Worm (Caenorhabditis elegans): ENCODE measurements around the gene ptp-3.

Gene ptp-3

ce11 chrII:10930678-10931650 lies 44.4 kb upstream of the ptp-3 start (continued):
- TF ChIP-seq ceh-58 (GFP tag; IDR thresholded peaks at IDR 0.05) = no peak
- no peak for TF ChIP-seq mes-4 (tag; optimal IDR thresholded peaks at IDR 0.05)
- TF ChIP-seq egl-18 (GFP tag; IDR thresholded peaks at IDR 0.05) = 0 out of 2 replicates have a peak, but pooled peaks have one; percentile 64
- TF ChIP-seq madf-3 (GFP tag; IDR thresholded peaks at IDR 0.05) = 0 out of 2 replicates have a peak, but pooled peaks have one; percentile 57

ce11 chrII:10932305-10932704 lies 43.0 kb upstream of the ptp-3 start:
- TF ChIP-seq attf-5 (GFP tag; optimal IDR thresholded peaks at IDR 0.05) (no peak), F22D6.2 (tag; optimal IDR thresholded peaks at IDR 0.05) (no peak), ekl-4 (GFP tag; IDR thresholded peaks at IDR 0.05) (peak; percentile 53; the same call in 1 of the 2 replicates), zim-3 (tag; optimal IDR thresholded peaks at IDR 0.05) (no peak), madf-6 (GFP tag; IDR thresholded peaks at IDR 0.05) (peak; percentile 53), Y79H2A.3 (GFP tag; conservative IDR thresholded peaks at IDR 0.05) (peak; percentile 92), madf-8 (GFP tag; conservative IDR thresholded peaks at IDR 0.05) (peak; percentile 9; the same call in 1 of the 2 replicates), dox-1 (GFP tag; IDR thresholded peaks at IDR 0.05) (0 out of 2 replicates have a peak, but pooled peaks have one; percentile 16), Y53G8AR.9 (GFP tag; conservative IDR thresholded peaks at IDR 0.05) (peak; percentile 20; the same call in 1 of the 2 replicates), xnd-1 (tag; optimal IDR thresholded peaks at IDR 0.05) (peak; percentile 19), rcor-1 (GFP tag; IDR thresholded peaks at IDR 0.05) (peak; percentile 13; the same call in 1 of the 2 replicates)

DNA sequence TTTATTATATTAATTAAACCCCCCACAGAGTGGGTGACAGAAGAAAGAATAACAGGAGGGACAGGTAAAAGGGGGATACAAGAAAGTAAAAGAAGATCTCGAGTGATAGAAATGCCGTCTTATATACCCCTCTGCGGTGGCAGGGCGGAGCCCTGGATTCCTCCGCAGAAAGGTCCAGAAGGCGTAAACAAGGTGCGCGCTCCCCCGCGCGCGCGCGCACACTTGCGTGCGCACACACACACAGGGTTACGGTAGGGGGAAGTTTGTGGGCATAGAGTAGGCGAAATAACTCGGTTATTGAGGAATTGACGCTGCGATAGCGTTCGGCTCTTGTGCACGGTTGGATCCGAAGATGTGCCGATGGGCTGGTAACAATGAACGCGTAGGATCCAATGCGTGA lies 42.6 kb upstream of the ptp-3 start:
- peak; percentile 98 for TF ChIP-seq egrh-3 (GFP tag; IDR thresholded peaks at IDR 0.05)
- TF ChIP-seq ceh-91 (GFP tag; IDR thresholded peaks at IDR 0.05) = peak; percentile 35; the same call in 1 of the 2 replicates
- TF ChIP-seq hsf-1 (GFP tag; IDR thresholded peaks at IDR 0.05) = peak; percentile 91
- peak; percentile 49 for TF ChIP-seq F33H1.4 (GFP tag; IDR thresholded peaks at IDR 0.05)
- TF ChIP-seq F37B4.10 (GFP tag; IDR thresholded peaks at IDR 0.05) = 0 out of 2 replicates have a peak, but pooled peaks have one; percentile 70
- TF ChIP-seq ceh-40 (GFP tag; IDR thresholded peaks at IDR 0.05) = 0 out of 2 replicates have a peak, but pooled peaks have one; percentile 13
- peak; percentile 78; the same call in 1 of the 2 replicates for TF ChIP-seq madf-3 (GFP tag; IDR thresholded peaks at IDR 0.05)
- peak; percentile 64 for TF ChIP-seq madf-6 (GFP tag; IDR thresholded peaks at IDR 0.05)
- 0 out of 2 replicates have a peak, but pooled peaks have one; percentile 58 for TF ChIP-seq ztf-28 (GFP tag; IDR thresholded peaks at IDR 0.05)
- peak; percentile 45; the same call in 1 of the 2 replicates for TF ChIP-seq mcd-1 (GFP tag; IDR thresholded peaks at IDR 0.05)
- TF ChIP-seq madf-8 (GFP tag; conservative IDR thresholded peaks at IDR 0.05) = peak; percentile 57
- TF ChIP-seq ceh-100 (GFP tag; IDR thresholded peaks at IDR 0.05) = peak; percentile 22; the same call in 1 of the 2 replicates
- peak; percentile 52; the same call in 1 of the 2 replicates for TF ChIP-seq dox-1 (GFP tag; IDR thresholded peaks at IDR 0.05)

- TF ChIP-seq C06A6.2 (GFP tag; conservative IDR thresholded peaks at IDR 0.05) (no peak), ceh-40 (GFP tag; IDR thresholded peaks at IDR 0.05) (no peak), lin-26 (GFP tag; IDR thresholded peaks at IDR 0.05) (peak; percentile 65; the same call in 1 of the 2 replicates), F37B4.10 (GFP tag; IDR thresholded peaks at IDR 0.05) (0 out of 2 replicates have a peak, but pooled peaks have one; percentile 12), dpff-1 (tag; optimal IDR thresholded peaks at IDR 0.05) (peak; percentile 56), aptf-3 (GFP tag; IDR thresholded peaks at IDR 0.05) (no peak), lsy-27 (tag; optimal IDR thresholded peaks at IDR 0.05; ENCODE audit: borderline replicate concordance, insufficient read depth) (no peak), zim-3 (tag; optimal IDR thresholded peaks at IDR 0.05) (no peak), F23B12.7 (tag; optimal IDR thresholded peaks at IDR 0.05; ENCODE audit: insufficient read depth) (no peak), F52B5.7 (tag; optimal IDR thresholded peaks at IDR 0.05) (peak; percentile 3), hlh-26 (GFP tag; conservative IDR thresholded peaks at IDR 0.05) (no peak), attf-5 (GFP tag; optimal IDR thresholded peaks at IDR 0.05) (no peak), rpc-1 (optimal IDR thresholded peaks at IDR 0.05) (no peak), rpc-1 (tag; optimal IDR thresholded peaks at IDR 0.05) (no peak), dox-1 (GFP tag; IDR thresholded peaks at IDR 0.05) (no peak; the same call in 1 of the 2 replicates), nhr-179 (tag; optimal IDR thresholded peaks at IDR 0.05) (no peak), pbrm-1 (GFP tag; IDR thresholded peaks at IDR 0.05) (peak; percentile 74; the same call in 1 of the 2 replicates), egl-18 (GFP tag; IDR thresholded peaks at IDR 0.05) (peak; percentile 27; the same call in 1 of the 2 replicates), T07F8.4 (tag; optimal IDR thresholded peaks at IDR 0.05) (no peak), tbp1 (GFP tag; optimal IDR thresholded peaks at IDR 0.05) (no peak), sdz-38 (tag; optimal IDR thresholded peaks at IDR 0.05) (no peak)
Measured at ce11 chrII:10933948-10934722, 41.2 kb upstream of the ptp-3 start.
